Worm (Caenorhabditis elegans): Measurements from ENCODE around the gene F12F6.1.
A peak's percentile ranks its signal among the peaks of the same experiment; 100 is the strongest.

Gene F12F6.1

DNA sequence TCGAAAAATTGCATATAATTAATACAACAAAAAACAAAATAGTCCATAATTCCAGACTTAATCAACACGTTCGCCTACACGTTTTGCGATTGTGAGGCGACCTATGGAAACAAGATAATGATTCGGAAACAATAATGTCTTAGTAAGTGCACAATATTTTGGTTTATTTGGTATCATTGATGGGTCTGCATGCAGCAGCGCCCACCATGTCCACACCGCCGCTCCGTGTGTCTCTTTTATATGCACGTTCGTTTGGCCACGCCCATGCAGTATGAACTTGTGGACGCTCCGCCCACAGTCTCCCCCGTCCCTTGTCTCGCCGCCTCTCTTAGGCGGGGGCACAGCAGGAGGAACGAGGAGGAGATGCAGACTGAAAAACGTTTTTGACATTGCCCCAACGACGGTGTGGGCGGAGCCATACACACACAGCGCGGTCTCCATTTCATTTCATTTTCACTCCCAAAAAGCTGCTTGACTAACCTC is 10.5 kb downstream of the F12F6.1 start, which contains the start of gene mig-38 (continued):
- no peak for TF ChIP-seq sptf-1 (tag; optimal IDR thresholded peaks at IDR 0.05)
- TF ChIP-seq ama-1 (optimal IDR thresholded peaks at IDR 0.05) = peak; percentile 93
- TF ChIP-seq dpl-1 (GFP tag; optimal IDR thresholded peaks at IDR 0.05) = peak in 1 of 3 experiments; percentile 15
- no peak for TF ChIP-seq fkh-4 (tag; optimal IDR thresholded peaks at IDR 0.05; ENCODE audit: borderline replicate concordance)
- TF ChIP-seq nhr-47 (tag; optimal IDR thresholded peaks at IDR 0.05) = peak; percentile 72
- TF ChIP-seq hlh-17 (GFP tag; optimal IDR thresholded peaks at IDR 0.05; ENCODE audit: borderline replicate concordance) = no peak
- TF ChIP-seq snu-23 (GFP tag; optimal IDR thresholded peaks at IDR 0.05) = peak; percentile 51
- 0 out of 2 replicates have a peak, but pooled peaks have one; percentile 11 for TF ChIP-seq mab-9 (GFP tag; IDR thresholded peaks at IDR 0.05)
- TF ChIP-seq nhr-85 (tag) = peak; percentile 65
- TF ChIP-seq fkh-10 (GFP tag; optimal IDR thresholded peaks at IDR 0.05) = peak; percentile 51
- TF ChIP-seq irx-1 (tag; optimal IDR thresholded peaks at IDR 0.05) = no peak
- TF ChIP-seq sox-4 (tag; optimal IDR thresholded peaks at IDR 0.05) = peak; percentile 2
- TF ChIP-seq isw-1 (GFP tag; IDR thresholded peaks at IDR 0.05) = 0 out of 2 replicates have a peak, but pooled peaks have one; percentile 1
- no peak for TF ChIP-seq ces-1 (GFP tag; optimal IDR thresholded peaks at IDR 0.05)
- no peak for TF ChIP-seq pag-3 (tag; optimal IDR thresholded peaks at IDR 0.05; ENCODE audit: borderline replicate concordance, insufficient read depth)
- no peak for TF ChIP-seq fos-1 (tag; optimal IDR thresholded peaks at IDR 0.05)
- no peak for TF ChIP-seq snpc-4 (tag; optimal IDR thresholded peaks at IDR 0.05)
- TF ChIP-seq tbx-2 (tag; optimal IDR thresholded peaks at IDR 0.05) = peak; percentile 14
- TF ChIP-seq nhr-28 (tag; optimal IDR thresholded peaks at IDR 0.05) = no peak
- no peak for TF ChIP-seq ceh-63 (GFP tag; optimal IDR thresholded peaks at IDR 0.05)
- no peak for TF ChIP-seq lin-39 (tag; optimal IDR thresholded peaks at IDR 0.05)
- TF ChIP-seq mef-2 (tag; optimal IDR thresholded peaks at IDR 0.05) = no peak
- peak; percentile 75 for TF ChIP-seq lin-14 (GFP tag; optimal IDR thresholded peaks at IDR 0.05)
- TF ChIP-seq zip-4 (GFP tag; optimal IDR thresholded peaks at IDR 0.05) = no peak
- peak; percentile 46 for TF ChIP-seq mep-1 (tag; optimal IDR thresholded peaks at IDR 0.05)
- peak; percentile 34 to 42 for TF ChIP-seq lsy-2 (tag; optimal IDR thresholded peaks at IDR 0.05)
- peak; percentile 28 for TF ChIP-seq nhr-77 (tag; optimal IDR thresholded peaks at IDR 0.05)
- TF ChIP-seq alr-1 (tag; optimal IDR thresholded peaks at IDR 0.05; ENCODE audit: borderline replicate concordance) = no peak
- TF ChIP-seq lin-13 (GFP tag; optimal IDR thresholded peaks at IDR 0.05) = no peak
- peak; percentile 32 for TF ChIP-seq blmp-1 (tag; optimal IDR thresholded peaks at IDR 0.05)
- TF ChIP-seq unc-62 (GFP tag; optimal IDR thresholded peaks at IDR 0.05) = no peak
- peak; percentile 32 for TF ChIP-seq C04F5.9 (tag; optimal IDR thresholded peaks at IDR 0.05)
- peak; percentile 37 to 46 for TF ChIP-seq lin-35 (GFP tag; optimal IDR thresholded peaks at IDR 0.05)
- TF ChIP-seq C34B4.2 (tag; optimal IDR thresholded peaks at IDR 0.05) = no peak
- no peak for TF ChIP-seq hlh-4 (tag; optimal IDR thresholded peaks at IDR 0.05)
- peak; percentile 48 for TF ChIP-seq efl-3 (GFP tag; optimal IDR thresholded peaks at IDR 0.05)
- TF ChIP-seq egl-13 (tag; optimal IDR thresholded peaks at IDR 0.05) = peak; percentile 63
- TF ChIP-seq zag-1 (tag; optimal IDR thresholded peaks at IDR 0.05) = no peak
- TF ChIP-seq vab-15 (tag; optimal IDR thresholded peaks at IDR 0.05) = no peak
- no peak for TF ChIP-seq ztf-4 (tag; optimal IDR thresholded peaks at IDR 0.05)
- TF ChIP-seq pax-3 (tag; optimal IDR thresholded peaks at IDR 0.05) = no peak

DNA sequence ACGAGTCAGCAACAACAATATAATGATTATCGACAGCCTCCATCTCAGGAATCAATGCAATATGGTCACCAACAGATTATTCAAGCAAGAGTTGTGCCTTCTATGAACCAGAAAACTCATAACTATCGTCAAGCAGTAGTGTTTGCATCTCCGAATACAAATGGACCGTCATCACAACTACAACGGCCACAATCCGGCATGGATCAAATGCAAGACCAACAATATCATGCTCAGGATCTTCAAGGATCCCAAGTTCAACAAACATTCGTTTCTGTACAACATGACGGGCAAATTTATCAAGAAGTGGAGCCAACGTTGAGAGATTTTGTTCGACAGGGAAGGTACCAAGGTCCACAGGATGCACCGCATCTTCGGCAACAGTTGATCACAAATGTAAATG is 13.3 kb downstream of the F12F6.1 start:
- TF ChIP-seq ceh-63 (GFP tag; optimal IDR thresholded peaks at IDR 0.05) (no peak), sup-37 (GFP tag; optimal IDR thresholded peaks at IDR 0.05) (no peak), unc-98 (GFP tag; IDR thresholded peaks at IDR 0.05) (no peak), jun-1 (tag; optimal IDR thresholded peaks at IDR 0.05) (no peak), snpc-4 (tag; optimal IDR thresholded peaks at IDR 0.05) (no peak)

Measured in whole organism, L1 larva.